Worm (Caenorhabditis elegans) whole organism, L4 larva: Measurements from ENCODE around the gene F09C12.2.

Source experiments
- F10B5.3 ChIP-seq: sonication (generic microtip); optimal IDR thresholded peaks from 2 replicates; lab custom pipeline; 2016; ENCODE audit warnings: mild to moderate bottlenecking, missing genetic modification characterization, missing compliant biosample characterization
- F26F4.8 ChIP-seq: fragments of 200-800 bp; sonication (Bioruptor generic); conservative IDR thresholded peaks from 2 replicates; pipeline ENCODE4 v1.3.6; 2022; ENCODE audit warnings: missing genetic modification characterization, missing compliant biosample characterization
- F37D6.2 ChIP-seq: sonication (generic microtip); optimal IDR thresholded peaks from 2 replicates; lab custom pipeline; 2016; ENCODE audit warnings: mild to moderate bottlenecking, missing genetic modification characterization, missing compliant biosample characterization
- Y105C5A.15 ChIP-seq: fragments of 200-800 bp; sonication (Bioruptor generic); IDR thresholded peaks from 2 replicates; pipeline ENCODE4 v1.3.6; 2022; ENCODE audit warnings: missing genetic modification characterization, missing compliant biosample characterization
- aly-2 ChIP-seq: sonication (generic microtip); optimal IDR thresholded peaks from 2 replicates; lab custom pipeline; 2018; ENCODE audit warnings: missing biosample characterization, missing genetic modification characterization
- ceh-20 ChIP-seq: fragments of 200-800 bp; sonication (Bioruptor generic); IDR thresholded peaks from 2 replicates; pipeline ENCODE4 v1.3.6; 2022; ENCODE audit warnings: missing genetic modification reagents, missing genetic modification characterization, missing compliant biosample characterization
- ceh-28 ChIP-seq: fragments of 150-350 bp; optimal IDR thresholded peaks from 2 replicates; lab custom pipeline; 2014; ENCODE audit warnings: missing biosample characterization, missing genetic modification reagents, missing genetic modification characterization
- ceh-44 ChIP-seq: fragments of 200-800 bp; sonication (Bioruptor generic); IDR thresholded peaks from 2 replicates; pipeline ENCODE4 v1.3.6; 2022; ENCODE audit warnings: missing genetic modification reagents, missing genetic modification characterization, missing compliant biosample characterization
- ceh-62 ChIP-seq: sonication (generic microtip); optimal IDR thresholded peaks from 2 replicates; lab custom pipeline; 2017; ENCODE audit warnings: missing biosample characterization, missing genetic modification characterization
- daf-19 ChIP-seq: fragments of 200-800 bp; sonication (Bioruptor generic); conservative IDR thresholded peaks from 2 replicates; pipeline ENCODE4 v1.3.6; 2022; ENCODE audit warnings: missing genetic modification characterization, missing compliant biosample characterization
- daf-8 ChIP-seq: fragments of 200-800 bp; sonication (Bioruptor generic); IDR thresholded peaks from 2 replicates; pipeline ENCODE4 v1.3.6; 2022; ENCODE audit warnings: missing genetic modification characterization, missing compliant biosample characterization
- dmd-6 ChIP-seq: fragments of 200-800 bp; sonication (Bioruptor generic); IDR thresholded peaks from 2 replicates; pipeline ENCODE4 v1.3.6; 2022; ENCODE audit warnings: missing genetic modification reagents, missing genetic modification characterization, missing compliant biosample characterization
- egl-27 ChIP-seq: sonication (generic microtip); optimal IDR thresholded peaks from 3 replicates; lab custom pipeline; 2017; ENCODE audit warnings: missing biosample characterization, missing genetic modification reagents, missing genetic modification characterization
- fkh-10 ChIP-seq: fragments of 150-350 bp; optimal IDR thresholded peaks from 2 replicates; lab custom pipeline; 2014; ENCODE audit warnings: missing biosample characterization, missing genetic modification reagents, missing genetic modification characterization
- hlh-11 ChIP-seq: fragments of 200-800 bp; sonication (Bioruptor generic); optimal IDR thresholded peaks from 2 replicates; lab custom pipeline; 2018; ENCODE audit warnings: mild to moderate bottlenecking, missing genetic modification characterization, missing compliant biosample characterization
- hmg-1.1 ChIP-seq: fragments of 200-800 bp; sonication (Bioruptor generic); IDR thresholded peaks from 2 replicates; pipeline ENCODE4 v1.3.6; 2022; ENCODE audit warnings: missing genetic modification reagents, missing genetic modification characterization, missing compliant biosample characterization
- lir-3 ChIP-seq: sonication (generic microtip); optimal IDR thresholded peaks from 2 replicates; lab custom pipeline; 2016; ENCODE audit warnings: mild to moderate bottlenecking, missing genetic modification characterization, missing compliant biosample characterization
- madf-5 ChIP-seq, 2 experiments: fragments of 200-800 bp; sonication (Bioruptor generic); IDR thresholded peaks; 2 replicates each; pipeline ENCODE4 v1.3.6; 2022; ENCODE audit warnings: missing compliant biosample characterization in 2 of 2, missing genetic modification characterization in 2 of 2
- madf-9 ChIP-seq: fragments of 200-800 bp; sonication (Bioruptor generic); conservative IDR thresholded peaks from 2 replicates; pipeline ENCODE4 v1.3.6; 2022; ENCODE audit warnings: missing genetic modification reagents, missing genetic modification characterization, missing compliant biosample characterization
- mep-1 ChIP-seq: fragments of 150-350 bp; sonication (generic microtip); optimal IDR thresholded peaks from 3 replicates; lab custom pipeline; 2014; ENCODE audit warnings: missing biosample characterization, missing genetic modification characterization
- mxl-2 ChIP-seq: fragments of 200-800 bp; sonication (Bioruptor generic); conservative IDR thresholded peaks from 2 replicates; pipeline ENCODE4 v1.3.6; 2022; ENCODE audit warnings: missing genetic modification reagents, missing genetic modification characterization, missing compliant biosample characterization
- mxl-3 ChIP-seq: fragments of 200-800 bp; sonication (Bioruptor generic); optimal IDR thresholded peaks from 2 replicates; lab custom pipeline; 2018; ENCODE audit warnings: mild to moderate bottlenecking, missing genetic modification characterization, missing compliant biosample characterization
- nhr-10 ChIP-seq: fragments of 150-350 bp; optimal IDR thresholded peaks from 2 replicates; lab custom pipeline; 2014; ENCODE audit warnings: missing biosample characterization, missing genetic modification characterization
- nhr-102 ChIP-seq: sonication (generic microtip); optimal IDR thresholded peaks from 2 replicates; lab custom pipeline; 2016; ENCODE audit warnings: mild to moderate bottlenecking, missing genetic modification characterization, moderate library complexity, missing compliant biosample characterization
- nhr-111 ChIP-seq: fragments of 200-800 bp; sonication (Bioruptor generic); optimal IDR thresholded peaks from 2 replicates; lab custom pipeline; 2018; ENCODE audit warnings: mild to moderate bottlenecking, missing genetic modification characterization, missing compliant biosample characterization
- nhr-28 ChIP-seq: fragments of 150-350 bp; optimal IDR thresholded peaks from 2 replicates; lab custom pipeline; 2014; ENCODE audit warnings: missing biosample characterization, missing genetic modification characterization
- pha-4 ChIP-seq, 2 experiments: fragments of 150-350 bp in 1 of 2; fragments of 200-800 bp in 1 of 2; sonication (Bioruptor generic) in 1 of 2; IDR thresholded peaks in 1 of 2; optimal IDR thresholded peaks in 1 of 2; 2 replicates each; pipeline versions ENCODE4 v1.3.6 to Lab custom; 2014 to 2022; ENCODE audit warnings: missing genetic modification characterization in 2 of 2, missing genetic modification reagents in 2 of 2, missing biosample characterization in 1 of 2, missing compliant biosample characterization in 1 of 2
- pqm-1 ChIP-seq: sonication (generic microtip); optimal IDR thresholded peaks from 2 replicates; lab custom pipeline; 2017; ENCODE audit warnings: missing biosample characterization, missing genetic modification characterization
- tag-97 ChIP-seq: fragments of 200-800 bp; sonication (Bioruptor generic); IDR thresholded peaks from 2 replicates; pipeline ENCODE4 v1.3.6; 2022; ENCODE audit warnings: missing genetic modification characterization, missing compliant biosample characterization
- tra-1 ChIP-seq: fragments of 200-800 bp; sonication (Bioruptor generic); IDR thresholded peaks from 2 replicates; pipeline ENCODE4 v1.3.6; 2022; ENCODE audit warnings: missing genetic modification reagents, missing genetic modification characterization, missing compliant biosample characterization
- unc-130 ChIP-seq: sonication (generic microtip); optimal IDR thresholded peaks from 2 replicates; lab custom pipeline; 2016; ENCODE audit warnings: missing genetic modification reagents, missing genetic modification characterization, missing compliant biosample characterization
- unc-39 ChIP-seq: sonication (generic microtip); optimal IDR thresholded peaks from 2 replicates; lab custom pipeline; 2017; ENCODE audit warnings: missing biosample characterization, missing genetic modification characterization
- vab-7 ChIP-seq: fragments of 200-800 bp; sonication (Bioruptor generic); IDR thresholded peaks from 2 replicates; pipeline ENCODE4 v1.3.6; 2022; ENCODE audit warnings: missing genetic modification reagents, missing genetic modification characterization, missing compliant biosample characterization
- zag-1 ChIP-seq: fragments of 150-350 bp; optimal IDR thresholded peaks from 2 replicates; lab custom pipeline; 2014; ENCODE audit warnings: missing biosample characterization, missing genetic modification characterization
- zip-11 ChIP-seq: fragments of 200-800 bp; sonication (Bioruptor generic); IDR thresholded peaks from 2 replicates; pipeline ENCODE4 v1.3.6; 2022; ENCODE audit warnings: missing genetic modification characterization, missing compliant biosample characterization
- ztf-11 ChIP-seq: fragments of 150-350 bp; optimal IDR thresholded peaks from 2 replicates; lab custom pipeline; 2014; ENCODE audit warnings: missing biosample characterization, missing genetic modification characterization

F09C12.2 gene

DNA sequence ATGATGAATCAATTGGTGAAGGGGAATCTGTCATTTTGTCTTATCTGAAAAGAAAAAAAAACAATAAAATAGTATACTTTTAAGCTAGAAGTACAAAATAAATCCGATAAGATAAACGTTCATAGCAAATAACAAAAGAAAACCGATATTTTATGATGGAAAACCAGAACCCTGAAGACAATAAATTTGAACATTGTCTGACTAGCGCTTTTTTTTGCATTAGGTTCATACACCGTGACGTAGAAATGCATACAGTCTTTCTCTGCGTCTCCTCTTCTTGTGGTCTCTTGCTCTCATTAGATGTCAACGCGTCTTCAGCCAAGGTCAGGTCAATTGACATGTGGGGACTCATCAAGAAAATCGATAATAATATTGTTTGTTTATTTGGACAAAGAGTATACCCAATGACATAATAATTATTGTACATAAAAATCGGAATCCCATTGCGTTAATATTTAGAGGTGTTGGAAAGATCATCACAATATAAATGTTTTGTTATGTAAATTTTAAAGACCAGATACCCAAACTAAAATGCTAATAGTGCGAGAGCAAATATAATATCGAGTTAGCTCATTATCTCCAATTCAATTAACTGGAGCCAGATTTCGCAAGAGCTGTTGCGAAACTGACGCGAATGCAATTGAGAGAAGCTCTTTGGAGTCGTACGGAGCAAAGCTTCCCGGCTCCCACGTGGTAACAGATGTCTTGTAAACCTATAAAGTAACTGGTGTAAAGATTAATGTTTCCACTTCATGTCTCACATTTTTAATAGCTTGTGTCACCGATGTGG lies 28.5 kb upstream of the F09C12.2 start, which contains the start of gene dsh-2 (continued):
- no peak for TF ChIP-seq pqm-1 (tag; lab: Kevin White, UChicago)
- no peak for TF ChIP-seq madf-9
- TF ChIP-seq lir-3 (tag; lab: Kevin White, UChicago): no peak
- no peak for TF ChIP-seq hmg-1.1
- no peak for TF ChIP-seq zag-1 (tag; lab: Kevin White, UChicago)
- TF ChIP-seq ztf-11 (tag; lab: Kevin White, UChicago): no peak
- peak; percentile 27 for TF ChIP-seq unc-130
- no peak for TF ChIP-seq nhr-10
- TF ChIP-seq tag-97 (GFP tag; lab: Robert Waterston, UW): no peak
- TF ChIP-seq fkh-10: no peak
- TF ChIP-seq F37D6.2 (tag; lab: Kevin White, UChicago): no peak
- TF ChIP-seq zip-11 (GFP tag; lab: Robert Waterston, UW): no peak
- TF ChIP-seq F26F4.8 (GFP tag; lab: Robert Waterston, UW): no peak
- TF ChIP-seq ceh-44 (GFP tag; lab: Robert Waterston, UW): no peak
- TF ChIP-seq daf-8 (GFP tag; lab: Robert Waterston, UW): no peak
- TF ChIP-seq hlh-11 (tag; lab: Kevin White, UChicago): peak; percentile 55
- TF ChIP-seq daf-19: no peak
- no peak for TF ChIP-seq mep-1 (tag; lab: Kevin White, UChicago)
- no peak for TF ChIP-seq vab-7 (GFP tag; lab: Robert Waterston, UW)
- TF ChIP-seq ceh-20 (GFP tag; lab: Robert Waterston, UW): no peak
- TF ChIP-seq nhr-102 (tag; lab: Kevin White, UChicago): no peak
- TF ChIP-seq unc-39: no peak
- TF ChIP-seq nhr-111 (GFP tag; lab: Kevin White, UChicago): no peak
- no peak for TF ChIP-seq Y105C5A.15 (GFP tag; lab: Robert Waterston, UW)
- TF ChIP-seq egl-27 (tag; lab: Kevin White, UChicago): no peak
- no peak for TF ChIP-seq tra-1 (GFP tag; lab: Robert Waterston, UW)
- no peak for TF ChIP-seq ceh-62
- TF ChIP-seq mxl-2 (GFP tag; lab: Robert Waterston, UW): no peak
- no peak for TF ChIP-seq aly-2 (tag; lab: Kevin White, UChicago)
- no peak for TF ChIP-seq F10B5.3
- TF ChIP-seq mxl-3 (GFP tag; lab: Kevin White, UChicago): peak; percentile 64
- peak; percentile 25 for TF ChIP-seq ceh-28 (tag; lab: Kevin White, UChicago)
- no peak for TF ChIP-seq madf-5 (GFP tag; IDR thresholded peaks at IDR 0.05; lab: Robert Waterston, UW)
- no peak for TF ChIP-seq pha-4 (GFP tag; IDR thresholded peaks at IDR 0.05; lab: Robert Waterston, UW)
- peak; percentile 43 for TF ChIP-seq pha-4 (tag; optimal IDR thresholded peaks at IDR 0.05; lab: Kevin White, UChicago)

DNA sequence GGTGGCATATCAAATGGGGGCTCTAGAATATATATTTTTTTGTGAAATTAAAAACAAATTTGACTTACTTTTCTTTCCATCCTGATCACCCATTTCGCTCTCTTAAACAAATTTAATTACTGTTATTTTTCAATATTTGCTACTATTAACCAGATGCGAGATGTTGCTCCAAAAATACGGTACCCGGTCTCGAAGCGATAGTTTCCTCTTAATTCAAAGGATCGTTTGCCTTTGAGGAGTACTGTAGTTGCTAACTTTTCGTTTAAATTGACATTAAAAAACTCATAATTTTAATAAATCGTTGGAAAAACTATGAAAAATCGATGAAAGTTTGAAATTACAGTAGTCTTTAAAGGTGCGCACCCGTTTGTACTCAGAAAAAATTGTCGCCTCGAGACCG lies 26.5 kb upstream of the F09C12.2 start, which contains the start of gene C04G6.4:
C04G6.4 (minus strand) TSS at position 101 of the 400 bp plus-strand sequence.
- TF ChIP-seq egl-27 (tag; lab: Kevin White, UChicago) (no peak), ceh-62 (no peak)
- TF ChIP-seq, all 104 proteins: peak for 0

DNA sequence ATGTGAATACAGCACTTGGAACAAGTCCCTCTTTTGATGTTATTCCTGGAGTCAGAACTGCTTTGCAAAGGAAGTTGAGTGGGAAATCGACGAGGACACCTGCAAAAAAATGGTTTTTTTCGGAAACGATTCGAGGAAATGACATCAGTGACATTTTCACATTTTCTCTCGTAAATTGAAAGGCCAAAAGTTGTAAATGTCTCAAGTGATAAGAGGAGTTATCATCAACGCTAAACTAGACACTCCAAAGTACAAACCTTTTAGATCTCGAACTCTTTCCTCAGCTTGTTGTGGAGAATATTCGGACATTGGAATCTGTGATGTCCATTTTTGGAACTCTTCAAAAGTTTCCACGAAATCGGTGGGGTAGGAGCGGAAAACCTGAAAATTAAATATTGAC lies 25.6 kb upstream of the F09C12.2 start:
- TF ChIP-seq daf-19 (no peak), dmd-6 (GFP tag; lab: Robert Waterston, UW) (peak; percentile 25; the same call in 1 of the 2 replicates), nhr-28 (tag; lab: Kevin White, UChicago) (peak; percentile 39)
